Worm (Caenorhabditis elegans): Measurements from ENCODE around the gene pgap-3.

The pgap-3 gene

ce11 chrV:6015546-6016089, 32.1 kb downstream of the pgap-3 start (continued):
- no peak for TF ChIP-seq F49E8.2 (tag; optimal IDR thresholded peaks at IDR 0.05; ENCODE audit: insufficient read depth)
- no peak for TF ChIP-seq egrh-3 (GFP tag; IDR thresholded peaks at IDR 0.05)
- no peak for TF ChIP-seq lir-1 (GFP tag; conservative IDR thresholded peaks at IDR 0.05)
- no peak for TF ChIP-seq dpff-1 (tag; optimal IDR thresholded peaks at IDR 0.05)
- peak; percentile 34 for TF ChIP-seq him-1 (tag; optimal IDR thresholded peaks at IDR 0.05)
- TF ChIP-seq nhr-120 (GFP tag; IDR thresholded peaks at IDR 0.05), result no peak
- peak in 1 of 3 experiments; percentile 2 for TF ChIP-seq lin-35 (GFP tag; optimal IDR thresholded peaks at IDR 0.05)
- TF ChIP-seq let-526 (GFP tag; IDR thresholded peaks at IDR 0.05), result no peak
- TF ChIP-seq B0336.3 (GFP tag; IDR thresholded peaks at IDR 0.05), result peak; percentile 68
- peak; percentile 30 for TF ChIP-seq hrde-1 (tag; optimal IDR thresholded peaks at IDR 0.05; ENCODE audit: borderline replicate concordance)
- peak; percentile 40; the same call in 1 of the 2 replicates for TF ChIP-seq pbrm-1 (GFP tag; IDR thresholded peaks at IDR 0.05)
- no peak for TF ChIP-seq ceh-40 (GFP tag; IDR thresholded peaks at IDR 0.05)
- TF ChIP-seq tbx-9 (tag; optimal IDR thresholded peaks at IDR 0.05; ENCODE audit: borderline replicate concordance), result peak; percentile 2
- no peak for TF ChIP-seq rec-8 (tag; optimal IDR thresholded peaks at IDR 0.05)
- TF ChIP-seq nfya-1 (tag; optimal IDR thresholded peaks at IDR 0.05; ENCODE audit: borderline replicate concordance, insufficient read depth), result no peak
- no peak for TF ChIP-seq ceh-79 (tag; optimal IDR thresholded peaks at IDR 0.05)
- TF ChIP-seq F52B5.7 (tag; optimal IDR thresholded peaks at IDR 0.05), result no peak

- TF ChIP-seq dpl-1 (GFP tag; optimal IDR thresholded peaks at IDR 0.05), result no peak
- peak; percentile 72; the same call in 1 of the 2 replicates for TF ChIP-seq cebp-1 (GFP tag; IDR thresholded peaks at IDR 0.05)
- TF ChIP-seq cebp-1 (tag; optimal IDR thresholded peaks at IDR 0.05), result peak; percentile 86
Observed at ce11 chrV:6012401-6012800, 35.3 kb downstream of the pgap-3 start.

ce11 chrV:6010642-6011041, 37.1 kb downstream of the pgap-3 start:
- no peak for TF ChIP-seq lin-26 (GFP tag; IDR thresholded peaks at IDR 0.05)
- TF ChIP-seq fkh-3 (tag; optimal IDR thresholded peaks at IDR 0.05), result no peak
- TF ChIP-seq dpl-1 (GFP tag; optimal IDR thresholded peaks at IDR 0.05), result no peak
- no peak for TF ChIP-seq dox-1 (GFP tag; IDR thresholded peaks at IDR 0.05)
- no peak for TF ChIP-seq ZK185.1 (tag; optimal IDR thresholded peaks at IDR 0.05; ENCODE audit: poor library complexity, severe bottlenecking)
- no peak for TF ChIP-seq unc-130 (GFP tag; optimal IDR thresholded peaks at IDR 0.05)
- TF ChIP-seq lag-1 (GFP tag; IDR thresholded peaks at IDR 0.05), result no peak
- TF ChIP-seq attf-5 (GFP tag; optimal IDR thresholded peaks at IDR 0.05), result no peak
- TF ChIP-seq madf-10 (tag; optimal IDR thresholded peaks at IDR 0.05), result no peak
- TF ChIP-seq F52B5.7 (tag; optimal IDR thresholded peaks at IDR 0.05), result no peak
- no peak for TF ChIP-seq snpc-3.4 (tag; optimal IDR thresholded peaks at IDR 0.05)
- no peak for TF ChIP-seq F39B2.1 (GFP tag; IDR thresholded peaks at IDR 0.05)

ce11 chrV:6007927-6008326, 39.8 kb downstream of the pgap-3 start:
- TF ChIP-seq ets-4 (GFP tag; optimal IDR thresholded peaks at IDR 0.05) (no peak), zfh-2 (GFP tag; conservative IDR thresholded peaks at IDR 0.05) (peak; percentile 63; the same call in 1 of the 2 replicates), Y53G8AR.9 (GFP tag; conservative IDR thresholded peaks at IDR 0.05) (no peak), mes-4 (tag; optimal IDR thresholded peaks at IDR 0.05) (no peak), cebp-1 (GFP tag; IDR thresholded peaks at IDR 0.05) (no peak), cebp-1 (tag; optimal IDR thresholded peaks at IDR 0.05) (no peak), B0019.2 (GFP tag; conservative IDR thresholded peaks at IDR 0.05) (no peak), lir-1 (GFP tag; conservative IDR thresholded peaks at IDR 0.05) (no peak)

Measured in whole organism, young adult.